Fruit fly (Drosophila melanogaster): ENCODE data around the gene Prosalpha2.

dm6 chr3R:12448344-12448743, 17.2 kb downstream of the Prosalpha2 start:
- TF ChIP-seq CG5204 (GFP tag; optimal IDR thresholded peaks at IDR 0.05) (no peak), ovo (GFP tag; optimal IDR thresholded peaks at IDR 0.05) (no peak), CG7045 (GFP tag; optimal IDR thresholded peaks at IDR 0.05) (no peak), cic (GFP tag; optimal IDR thresholded peaks at IDR 0.05) (no peak), kay (GFP tag; ENCODE audit: borderline replicate concordance) (no peak), CG11617 (GFP tag; optimal IDR thresholded peaks at IDR 0.05) (no peak), CG7101 (tag; optimal IDR thresholded peaks at IDR 0.05) (no peak), CG1620 (GFP tag; optimal IDR thresholded peaks at IDR 0.05) (no peak)
